Worm (Caenorhabditis elegans): ENCODE measurements around the gene mcm-6.

Gene mcm-6

ce11 chrIII:9783133-9783590, 11.0 kb upstream of the mcm-6 start:
- TF ChIP-seq nhr-76 (tag; optimal IDR thresholded peaks at IDR 0.05) (no peak), mls-2 (tag; optimal IDR thresholded peaks at IDR 0.05) (peak; percentile 40), ceh-43 (GFP tag; optimal IDR thresholded peaks at IDR 0.05) (peak; percentile 12)

ce11 chrIII:9786776-9787175, 7.4 kb upstream of the mcm-6 start:
- TF ChIP-seq lsy-2 (tag; optimal IDR thresholded peaks at IDR 0.05) = no peak

- TF ChIP-seq unc-120 (tag; optimal IDR thresholded peaks at IDR 0.05; ENCODE audit: poor library complexity, severe bottlenecking) = no peak
- TF ChIP-seq M03D4.4 (tag; optimal IDR thresholded peaks at IDR 0.05) = no peak
- TF ChIP-seq ceh-43 (GFP tag; optimal IDR thresholded peaks at IDR 0.05) = no peak
These were observed 5.1 kb upstream of the mcm-6 start for ce11 chrIII:9789083-9789482.

ce11 chrIII:9789607-9790073, 4.5 kb upstream of the mcm-6 start, which contains the start of gene R10E11.5:
R10E11.5 (minus strand) TSS chrIII:9789657.
- TF ChIP-seq nhr-76 (tag; optimal IDR thresholded peaks at IDR 0.05) = no peak
- no peak for TF ChIP-seq unc-120 (tag; optimal IDR thresholded peaks at IDR 0.05; ENCODE audit: poor library complexity, severe bottlenecking)
- no peak for TF ChIP-seq ztf-11 (tag; optimal IDR thresholded peaks at IDR 0.05)
- TF ChIP-seq nhr-28 (tag; optimal IDR thresholded peaks at IDR 0.05) = no peak
- no peak for TF ChIP-seq lsy-2 (tag; optimal IDR thresholded peaks at IDR 0.05)
- no peak for TF ChIP-seq nhr-2 (tag; optimal IDR thresholded peaks at IDR 0.05)
- no peak for TF ChIP-seq bed-3 (GFP tag; optimal IDR thresholded peaks at IDR 0.05)
- no peak for TF ChIP-seq ceh-43 (GFP tag; optimal IDR thresholded peaks at IDR 0.05)
- no peak for TF ChIP-seq flh-1 (GFP tag; optimal IDR thresholded peaks at IDR 0.05)
- TF ChIP-seq cnd-1 (tag; optimal IDR thresholded peaks at IDR 0.05) = no peak
- no peak for TF ChIP-seq nhr-237 (tag; optimal IDR thresholded peaks at IDR 0.05)
- TF ChIP-seq unc-39 (tag; optimal IDR thresholded peaks at IDR 0.05) = no peak
- no peak for TF ChIP-seq drap-1 (GFP tag; optimal IDR thresholded peaks at IDR 0.05)

ce11 chrIII:9796448-9796847, 2.3 kb downstream of the mcm-6 start, which contains the start of gene srxa-10:
srxa-10 (minus strand) TSS chrIII:9796548.
- TF ChIP-seq ceh-43 (GFP tag; optimal IDR thresholded peaks at IDR 0.05) = no peak
- TF ChIP-seq blmp-1 (tag; optimal IDR thresholded peaks at IDR 0.05) = no peak
- no peak for TF ChIP-seq lin-32 (GFP tag; optimal IDR thresholded peaks at IDR 0.05)
- TF ChIP-seq unc-62 (GFP tag; optimal IDR thresholded peaks at IDR 0.05) = no peak
- no peak for TF ChIP-seq nhr-28 (tag; optimal IDR thresholded peaks at IDR 0.05)
- no peak for TF ChIP-seq unc-39 (tag; optimal IDR thresholded peaks at IDR 0.05)
- TF ChIP-seq M03D4.4 (tag; optimal IDR thresholded peaks at IDR 0.05) = no peak
- no peak for TF ChIP-seq sem-2 (GFP tag; optimal IDR thresholded peaks at IDR 0.05)
- TF ChIP-seq ham-2 (GFP tag; optimal IDR thresholded peaks at IDR 0.05) = no peak
- no peak for TF ChIP-seq elt-3 (tag; optimal IDR thresholded peaks at IDR 0.05)
- no peak for TF ChIP-seq flh-1 (GFP tag; optimal IDR thresholded peaks at IDR 0.05)
- TF ChIP-seq lsy-2 (tag; optimal IDR thresholded peaks at IDR 0.05) = no peak
- TF ChIP-seq drap-1 (GFP tag; optimal IDR thresholded peaks at IDR 0.05) = no peak
- no peak for TF ChIP-seq nhr-237 (tag; optimal IDR thresholded peaks at IDR 0.05)
- no peak for TF ChIP-seq hlh-1 (tag; optimal IDR thresholded peaks at IDR 0.05)
- no peak for TF ChIP-seq ceh-83 (GFP tag; optimal IDR thresholded peaks at IDR 0.05)
- TF ChIP-seq mep-1 (tag; optimal IDR thresholded peaks at IDR 0.05) = no peak
- TF ChIP-seq ceh-39 (tag; optimal IDR thresholded peaks at IDR 0.05) = no peak
- no peak for TF ChIP-seq pha-4 (tag; optimal IDR thresholded peaks at IDR 0.05)
- no peak for TF ChIP-seq nhr-12 (tag; optimal IDR thresholded peaks at IDR 0.05)

ce11 chrIII:9798478-9799157, 4.5 kb downstream of the mcm-6 start, which contains the start of gene ZK632.2:
ZK632.2 (plus strand) TSS chrIII:9799107.
- TF ChIP-seq nhr-76 (tag; optimal IDR thresholded peaks at IDR 0.05) = no peak
- TF ChIP-seq lin-13 (tag; optimal IDR thresholded peaks at IDR 0.05) = no peak
- TF ChIP-seq zip-8 (tag; optimal IDR thresholded peaks at IDR 0.05) = no peak
- no peak for TF ChIP-seq nhr-2 (tag; optimal IDR thresholded peaks at IDR 0.05)
- TF ChIP-seq mab-5 (tag; optimal IDR thresholded peaks at IDR 0.05) = no peak
- TF ChIP-seq hlh-1 (tag; optimal IDR thresholded peaks at IDR 0.05) = no peak
- TF ChIP-seq M03D4.4 (tag; optimal IDR thresholded peaks at IDR 0.05) = no peak
- no peak for TF ChIP-seq unc-62 (GFP tag; optimal IDR thresholded peaks at IDR 0.05)
- TF ChIP-seq mep-1 (tag; optimal IDR thresholded peaks at IDR 0.05) = no peak
- no peak for TF ChIP-seq flh-1 (GFP tag; optimal IDR thresholded peaks at IDR 0.05)
- no peak for TF ChIP-seq ces-1 (GFP tag; optimal IDR thresholded peaks at IDR 0.05)
